Fruit fly (Drosophila melanogaster): ENCODE results near the gene CG14989.

DNA sequence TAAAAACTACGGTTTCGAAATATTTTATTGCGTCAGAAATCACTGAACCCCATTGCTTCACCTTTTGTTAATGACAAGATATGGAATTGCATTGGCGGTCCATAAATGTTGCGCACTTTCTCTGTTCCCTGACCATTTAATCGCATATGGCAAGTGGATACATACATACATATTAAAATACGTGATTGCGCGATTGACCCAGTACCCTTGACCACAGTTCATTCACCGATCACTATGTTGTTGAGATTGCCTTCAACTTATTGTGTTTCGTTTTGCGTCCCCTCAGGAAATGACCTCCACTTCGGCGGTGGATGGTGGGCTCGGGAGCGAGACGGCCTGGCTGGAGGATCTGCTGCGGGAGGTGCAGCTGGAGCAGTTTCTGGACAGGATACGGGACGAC, 22.8 kb downstream of the CG14989 start:
- TF ChIP-seq CG8478 (optimal IDR thresholded peaks at IDR 0.05) = no peak
- no peak for TF ChIP-seq CTCF (optimal IDR thresholded peaks at IDR 0.05)

Data from S2 (cell line).